Worm (Caenorhabditis elegans): ENCODE measurements around the gene acr-5.

- TF ChIP-seq atf-7 (tag; optimal IDR thresholded peaks at IDR 0.05): no peak
- no peak for TF ChIP-seq sdz-38 (tag; optimal IDR thresholded peaks at IDR 0.05)
- TF ChIP-seq snpc-4 (GFP tag; optimal IDR thresholded peaks at IDR 0.05): no peak
- no peak for TF ChIP-seq snpc-4 (tag; optimal IDR thresholded peaks at IDR 0.05)
- no peak for TF ChIP-seq lsy-27 (tag; optimal IDR thresholded peaks at IDR 0.05; ENCODE audit: borderline replicate concordance, insufficient read depth)
- no peak for TF ChIP-seq ama-1 (optimal IDR thresholded peaks at IDR 0.05)
- TF ChIP-seq ama-1 (GFP tag; optimal IDR thresholded peaks at IDR 0.05): no peak
- TF ChIP-seq unc-130 (GFP tag; optimal IDR thresholded peaks at IDR 0.05): no peak
These were observed 16.5 kb upstream of the acr-5 start, which contains the start of gene C09E7.11 for ce11 chrIII:6531099-6531498.
